Worm (Caenorhabditis elegans) whole organism, L2 larva: ENCODE results near the gene F14F3.5.
A peak's percentile ranks its signal among the peaks of the same experiment; 100 is the strongest.

ENCODE experiments used
- F13H6.1 ChIP-seq: sonication (generic microtip); optimal IDR thresholded peaks from 2 replicates; lab custom pipeline; 2016; ENCODE audit warnings: missing genetic modification characterization, missing compliant biosample characterization
- R02D3.7 ChIP-seq: fragments of 150-350 bp; optimal IDR thresholded peaks from 2 replicates; lab custom pipeline; 2014; ENCODE audit warnings: missing biosample characterization, missing genetic modification characterization
- Y55F3AM.14 ChIP-seq: fragments of 200-800 bp; sonication (Bioruptor generic); optimal IDR thresholded peaks from 2 replicates; lab custom pipeline; 2018; ENCODE audit warnings: mild to moderate bottlenecking, missing genetic modification characterization, missing compliant biosample characterization
- alr-1 ChIP-seq: fragments of 150-350 bp; optimal IDR thresholded peaks from 2 replicates; lab custom pipeline; 2014; ENCODE audit warnings: missing biosample characterization, missing genetic modification characterization
- ceh-82 ChIP-seq: fragments of 150-350 bp; optimal IDR thresholded peaks from 2 replicates; lab custom pipeline; 2014; ENCODE audit warnings: missing biosample characterization, missing genetic modification characterization
- crh-2 ChIP-seq: sonication (generic microtip); optimal IDR thresholded peaks from 2 replicates; lab custom pipeline; 2017; ENCODE audit warnings: missing biosample characterization, missing genetic modification characterization
- dmd-4 ChIP-seq: sonication (generic microtip); optimal IDR thresholded peaks from 2 replicates; lab custom pipeline; 2017; ENCODE audit warnings: missing biosample characterization, missing genetic modification characterization
- fos-1 ChIP-seq: fragments of 150-350 bp; optimal IDR thresholded peaks from 2 replicates; lab custom pipeline; 2014; ENCODE audit warnings: missing biosample characterization, missing genetic modification characterization
- gmeb-1 ChIP-seq: fragments of 150-350 bp; optimal IDR thresholded peaks from 2 replicates; lab custom pipeline; 2014; ENCODE audit warnings: missing biosample characterization, missing genetic modification characterization
- lin-11 ChIP-seq: fragments of 150-350 bp; sonication (generic microtip); optimal IDR thresholded peaks from 2 replicates; lab custom pipeline; 2014; ENCODE audit warnings: missing biosample characterization, missing genetic modification characterization, inconsistent platforms, mixed read lengths
- lin-39 ChIP-seq: fragments of 150-350 bp; optimal IDR thresholded peaks from 2 replicates; lab custom pipeline; 2014; ENCODE audit warnings: missing biosample characterization, missing genetic modification reagents, missing genetic modification characterization
- lsy-2 ChIP-seq, 2 experiments: fragments of 150-350 bp in 1 of 2; sonication (generic microtip) in 1 of 2; optimal IDR thresholded peaks; 2 replicates each; lab custom pipeline; 2014 to 2017; ENCODE audit warnings: missing biosample characterization in 2 of 2, missing genetic modification characterization in 2 of 2
- mdl-1 ChIP-seq, 2 experiments: fragments of 150-350 bp in 1 of 2; sonication (generic microtip) in 1 of 2; optimal IDR thresholded peaks; 2 replicates each; lab custom pipeline; 2017; ENCODE audit warnings: missing biosample characterization in 2 of 2, missing genetic modification characterization in 2 of 2
- nhr-10 ChIP-seq: sonication (generic microtip); optimal IDR thresholded peaks from 2 replicates; lab custom pipeline; 2017; ENCODE audit warnings: missing biosample characterization, missing genetic modification characterization
- nhr-11 ChIP-seq: fragments of 150-350 bp; optimal IDR thresholded peaks from 2 replicates; lab custom pipeline; 2014; ENCODE audit warnings: missing biosample characterization, missing genetic modification characterization
- nhr-21 ChIP-seq: fragments of 150-350 bp; optimal IDR thresholded peaks from 2 replicates; lab custom pipeline; 2014; ENCODE audit warnings: missing biosample characterization, missing genetic modification characterization
- nhr-6 ChIP-seq: fragments of 150-350 bp; optimal IDR thresholded peaks from 2 replicates; lab custom pipeline; 2014; ENCODE audit warnings: missing biosample characterization, missing genetic modification characterization
- peb-1 ChIP-seq: fragments of 150-350 bp; optimal IDR thresholded peaks from 2 replicates; lab custom pipeline; 2014; ENCODE audit warnings: missing biosample characterization, missing genetic modification characterization
- sem-4 ChIP-seq: fragments of 150-350 bp; optimal IDR thresholded peaks from 2 replicates; lab custom pipeline; 2014; ENCODE audit warnings: missing biosample characterization, missing genetic modification reagents, missing genetic modification characterization
- sma-3 ChIP-seq: sonication (generic microtip); optimal IDR thresholded peaks from 2 replicates; lab custom pipeline; 2016; ENCODE audit warnings: missing genetic modification reagents, missing genetic modification characterization, missing compliant biosample characterization
- sma-9 ChIP-seq, 2 experiments: fragments of 150-350 bp in 1 of 2; sonication (generic microtip) in 1 of 2; optimal IDR thresholded peaks; 2 replicates each; lab custom pipeline; 2014 to 2016; ENCODE audit warnings: missing genetic modification characterization in 2 of 2, mild to moderate bottlenecking in 1 of 2, missing biosample characterization in 1 of 2, missing compliant biosample characterization in 1 of 2, missing genetic modification reagents in 1 of 2, moderate library complexity in 1 of 2
- snpc-4 ChIP-seq: fragments of 150-350 bp; optimal IDR thresholded peaks from 2 replicates; lab custom pipeline; 2014; ENCODE audit warnings: missing biosample characterization, missing genetic modification characterization
- unc-62 ChIP-seq: fragments of 150-350 bp; optimal IDR thresholded peaks from 2 replicates; lab custom pipeline; 2014; ENCODE audit warnings: missing biosample characterization, missing genetic modification reagents, missing genetic modification characterization
- zag-1 ChIP-seq: fragments of 150-350 bp; optimal IDR thresholded peaks from 2 replicates; lab custom pipeline; 2014; ENCODE audit warnings: missing biosample characterization, missing genetic modification characterization
- ztf-1 ChIP-seq: fragments of 200-800 bp; sonication (Bioruptor generic); conservative IDR thresholded peaks from 2 replicates; pipeline ENCODE4 v1.3.6; 2022; ENCODE audit warnings: missing genetic modification characterization, missing compliant biosample characterization
- ztf-11 ChIP-seq: sonication (generic microtip); optimal IDR thresholded peaks from 2 replicates; lab custom pipeline; 2017; ENCODE audit warnings: missing biosample characterization, missing genetic modification characterization
- ztf-4 ChIP-seq: fragments of 150-350 bp; optimal IDR thresholded peaks from 2 replicates; lab custom pipeline; 2014; ENCODE audit warnings: missing biosample characterization, missing genetic modification characterization

F14F3.5 gene

DNA sequence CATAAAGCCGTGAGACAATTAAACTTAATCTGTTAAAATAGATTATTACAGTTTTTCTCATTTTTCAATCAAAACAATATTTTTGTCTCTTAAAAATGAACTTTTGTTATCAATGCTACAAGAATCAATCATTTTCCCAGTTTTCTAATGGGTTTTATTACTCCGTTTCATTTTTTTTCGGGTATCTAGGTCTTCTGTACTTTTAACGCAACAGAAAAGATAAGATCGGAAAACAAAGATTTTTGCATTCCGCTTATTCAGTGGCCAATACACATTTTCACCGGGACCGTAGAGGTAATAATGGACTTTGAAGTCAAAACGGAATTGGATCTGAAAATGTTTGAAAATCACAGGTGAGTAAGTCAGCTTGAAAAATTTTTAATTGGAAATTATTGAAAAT is 40.3 kb downstream of the F14F3.5 start, which contains the start of gene C33D3.4:
C33D3.4 (plus strand) TSS at position 301 of the 400 bp plus-strand sequence.
- TF ChIP-seq ztf-4 (no peak), nhr-6 (tag; lab: Kevin White, UChicago) (no peak), snpc-4 (tag; lab: Kevin White, UChicago) (no peak), zag-1 (tag; lab: Kevin White, UChicago) (no peak), sem-4 (no peak), R02D3.7 (tag; lab: Kevin White, UChicago) (no peak), Y55F3AM.14 (GFP tag; lab: Kevin White, UChicago) (no peak), fos-1 (tag; lab: Kevin White, UChicago) (no peak), nhr-21 (no peak), dmd-4 (tag; lab: Kevin White, UChicago) (no peak), alr-1 (tag; lab: Kevin White, UChicago) (no peak), lin-11 (tag; lab: Kevin White, UChicago) (no peak), peb-1 (tag; lab: Kevin White, UChicago) (no peak), lin-39 (tag; lab: Kevin White, UChicago) (no peak), mdl-1 (tag; optimal IDR thresholded peaks at IDR 0.05; lab: Kevin White, UChicago) (no peak), ztf-11 (tag; lab: Kevin White, UChicago) (no peak)

DNA sequence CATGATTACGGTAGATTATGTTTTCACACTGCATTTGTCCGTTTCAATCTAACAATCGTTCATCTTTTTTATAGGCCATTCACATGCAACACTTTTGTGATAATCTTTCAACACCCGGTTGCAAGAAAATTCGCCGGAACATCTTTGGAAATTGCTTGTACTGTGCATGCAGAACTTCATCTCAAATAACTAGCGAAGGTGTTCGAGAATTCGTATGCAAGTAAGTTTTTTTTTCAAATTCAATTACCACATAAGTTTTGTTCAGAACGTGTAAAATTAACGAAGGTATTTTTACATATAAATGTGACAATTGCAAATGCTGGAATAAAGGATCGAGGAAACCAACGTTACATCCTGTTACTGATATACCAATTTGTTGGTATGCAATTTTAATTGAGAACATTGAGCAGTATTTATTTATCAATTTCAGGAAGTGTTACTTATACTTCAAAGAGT is 43.7 kb downstream of the F14F3.5 start, which contains the start of gene C33D3.3:
C33D3.3 (plus strand) TSS at position 51 of the 456 bp plus-strand sequence.
- TF ChIP-seq Y55F3AM.14 (GFP tag; lab: Kevin White, UChicago), result no peak

DNA sequence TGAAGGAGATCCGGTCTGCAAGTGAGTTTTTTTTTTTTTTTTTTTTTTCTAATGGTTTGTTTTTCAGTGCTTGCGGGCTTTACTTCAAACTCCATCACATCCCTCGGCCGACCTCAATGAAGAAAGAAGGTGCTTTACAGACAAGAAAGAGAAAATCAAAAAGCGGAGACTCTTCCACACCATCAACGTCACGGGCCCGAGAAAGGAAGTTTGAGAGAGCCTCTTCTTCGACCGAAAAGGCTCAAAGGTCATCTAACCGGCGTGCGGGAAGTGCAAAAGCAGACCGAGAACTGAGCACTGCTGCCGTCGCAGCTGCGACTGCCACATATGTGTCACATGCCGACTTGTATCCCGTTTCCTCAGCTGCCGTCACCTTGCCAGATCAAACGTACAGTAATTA is 46.8 kb downstream of the F14F3.5 start:
- TF ChIP-seq nhr-10 (tag; lab: Kevin White, UChicago) (no peak), snpc-4 (tag; lab: Kevin White, UChicago) (no peak), ztf-1 (GFP tag; lab: Robert Waterston, UW) (no peak), ceh-82 (tag; lab: Kevin White, UChicago) (no peak)

ce11 chrX:10480563-10481290 is 48.3 kb downstream of the F14F3.5 start, which contains the start of gene elt-2:
TSS of gene elt-2 (plus strand) at chrX:10481240.
- TF ChIP-seq fos-1 (tag; lab: Kevin White, UChicago) (peak; percentile 95), lsy-2 (tag; optimal IDR thresholded peaks at IDR 0.05; lab: Kevin White, UChicago) (peak in 1 of 2 experiments; percentile 57), mdl-1 (tag; optimal IDR thresholded peaks at IDR 0.05; lab: Kevin White, UChicago) (no peak), sma-3 (GFP tag; lab: Kevin White, UChicago) (peak; percentile 36), gmeb-1 (peak; percentile 58), F13H6.1 (tag; lab: Kevin White, UChicago) (peak; percentile 34), nhr-11 (tag; lab: Kevin White, UChicago) (no peak), unc-62 (GFP tag; lab: Kevin White, UChicago) (no peak), sma-9 (GFP tag; optimal IDR thresholded peaks at IDR 0.05; lab: Kevin White, UChicago) (peak; percentile 73), sma-9 (tag; optimal IDR thresholded peaks at IDR 0.05; lab: Kevin White, UChicago) (no peak), Y55F3AM.14 (GFP tag; lab: Kevin White, UChicago) (no peak), crh-2 (tag; lab: Kevin White, UChicago) (peak; percentile 31)

DNA sequence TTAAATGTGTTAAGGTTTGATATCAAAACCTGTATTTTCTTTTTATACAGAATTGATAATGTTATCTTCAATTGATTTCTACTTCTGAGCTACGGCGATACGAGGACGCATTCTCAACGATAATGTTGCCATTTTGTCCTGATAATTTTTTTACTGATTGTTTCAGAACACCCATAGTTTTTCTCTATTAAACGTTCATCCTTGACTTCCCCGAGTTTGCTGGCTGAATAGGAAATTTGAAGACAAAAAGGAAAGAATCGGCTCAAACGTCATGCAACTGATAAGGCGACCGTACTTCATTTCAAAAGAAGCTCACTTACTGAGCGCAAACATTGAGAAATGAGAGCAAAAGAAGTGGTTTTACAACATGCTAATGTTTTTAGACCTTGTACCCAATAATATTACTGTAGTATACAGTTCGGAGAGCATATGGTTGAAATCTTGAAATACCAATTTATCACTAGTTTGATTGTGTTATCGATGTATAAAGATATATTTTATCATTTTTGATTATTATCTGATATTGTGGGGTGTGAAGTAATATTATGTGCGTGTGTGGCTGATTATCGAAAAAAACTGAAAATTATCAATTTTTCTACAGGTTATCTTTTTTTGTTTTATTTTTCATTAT is 49.8 kb downstream of the F14F3.5 start:
- TF ChIP-seq fos-1 (tag; lab: Kevin White, UChicago) (peak; percentile 73), alr-1 (tag; lab: Kevin White, UChicago) (no peak)
